Fruit fly (Drosophila melanogaster) whole organism, embryonic: ENCODE results near the gene flr.
A peak's percentile ranks its signal among the peaks of the same experiment; 100 is the strongest.

Experiments
- Bgb ChIP-seq: fragments of 200-800 bp; sonication (Bioruptor generic); IDR thresholded peaks from 2 replicates; pipeline ENCODE4 v1.3.6; 2022; ENCODE audit warnings: missing biosample characterization, missing genetic modification characterization; ENCODE audit not compliant: partially characterized antibody
- CG10431 ChIP-seq: fragments of 200-800 bp; sonication (Bioruptor generic); optimal IDR thresholded peaks from 3 replicates; lab custom pipeline; 2018; ENCODE audit warnings: missing biosample characterization, mild to moderate bottlenecking, missing genetic modification characterization
- CG13296 ChIP-seq: fragments of 200-800 bp; sonication (Bioruptor generic); optimal IDR thresholded peaks from 3 replicates; lab custom pipeline; 2018; ENCODE audit warnings: missing biosample characterization, mild to moderate bottlenecking, missing genetic modification characterization
- CG14710 ChIP-seq: fragments of 200-800 bp; sonication (Bioruptor generic); optimal IDR thresholded peaks from 3 replicates; lab custom pipeline; 2019; ENCODE audit warnings: missing biosample characterization, mild to moderate bottlenecking, missing genetic modification characterization, moderate library complexity
- CG15073 ChIP-seq: fragments of 200-800 bp; sonication (Bioruptor generic); optimal IDR thresholded peaks from 2 replicates; lab custom pipeline; 2016; ENCODE audit warnings: missing biosample characterization, missing genetic modification characterization
- CG16813 ChIP-seq: fragments of 200-800 bp; sonication (Bioruptor generic); IDR thresholded peaks from 3 replicates; pipeline ENCODE4 v1.3.6; 2022; ENCODE audit warnings: missing biosample characterization, missing genetic modification characterization; ENCODE audit not compliant: partially characterized antibody
- CG18764 ChIP-seq: fragments of 200-800 bp; sonication (Bioruptor generic); optimal IDR thresholded peaks from 3 replicates; lab custom pipeline; 2016; ENCODE audit warnings: missing biosample characterization, missing genetic modification characterization
- CG2889 ChIP-seq: fragments of 200-800 bp; sonication (Bioruptor generic); IDR thresholded peaks from 3 replicates; pipeline ENCODE4 v1.3.6; 2022; ENCODE audit warnings: missing biosample characterization, missing genetic modification characterization
- CG30431 ChIP-seq: fragments of 200-800 bp; sonication (Bioruptor generic); optimal IDR thresholded peaks from 2 replicates; lab custom pipeline; 2017; ENCODE audit warnings: missing biosample characterization, missing genetic modification characterization
- CG4282 ChIP-seq: fragments of 200-800 bp; sonication (Bioruptor generic); optimal IDR thresholded peaks from 2 replicates; lab custom pipeline; 2016; ENCODE audit warnings: missing biosample characterization, missing genetic modification characterization
- CG4424 ChIP-seq: fragments of 200-800 bp; sonication (Bioruptor generic); optimal IDR thresholded peaks from 3 replicates; lab custom pipeline; 2016; ENCODE audit warnings: missing biosample characterization, missing genetic modification characterization
- CG5953 ChIP-seq: fragments of 200-800 bp; sonication (Bioruptor generic); IDR thresholded peaks from 2 replicates; pipeline ENCODE4 v1.3.6; 2022; ENCODE audit warnings: missing biosample characterization, missing genetic modification characterization
- CG7786 ChIP-seq: fragments of 200-800 bp; sonication (Bioruptor generic); optimal IDR thresholded peaks from 2 replicates; lab custom pipeline; 2016; ENCODE audit warnings: missing biosample characterization, missing genetic modification characterization
- CG7987 ChIP-seq: fragments of 200-800 bp; sonication (Bioruptor generic); optimal IDR thresholded peaks from 2 replicates; lab custom pipeline; 2018; ENCODE audit warnings: missing biosample characterization, mild to moderate bottlenecking, missing genetic modification characterization, moderate library complexity
- CG8281 ChIP-seq: fragments of 200-800 bp; sonication (Bioruptor generic); optimal IDR thresholded peaks from 2 replicates; lab custom pipeline; 2018; ENCODE audit warnings: missing biosample characterization, mild to moderate bottlenecking, missing genetic modification characterization, moderate library complexity
- CG8388 ChIP-seq: fragments of 200-800 bp; sonication (Bioruptor generic); optimal IDR thresholded peaks from 2 replicates; lab custom pipeline; 2019; ENCODE audit warnings: missing biosample characterization, mild to moderate bottlenecking, missing genetic modification characterization, moderate library complexity
- CG8924 ChIP-seq: fragments of 200-800 bp; optimal IDR thresholded peaks from 3 replicates; lab custom pipeline; 2019; ENCODE audit warnings: missing biosample characterization, mild to moderate bottlenecking, missing genetic modification characterization, moderate library complexity
- CG9932 ChIP-seq: fragments of 200-800 bp; sonication (Bioruptor generic); IDR thresholded peaks from 2 replicates; pipeline ENCODE4 v1.3.6; 2022; ENCODE audit warnings: missing biosample characterization, missing genetic modification characterization
- D ChIP-seq, 2 experiments: fragments of 200-800 bp in 1 of 2; fragments of >200 bp in 1 of 2; sonication (Bioruptor generic) in 1 of 2; optimal IDR thresholded peaks; 2 replicates in 1 of 2; 3 replicates in 1 of 2; lab custom pipeline; 2017; ENCODE audit warnings: mild to moderate bottlenecking in 1 of 2, missing biosample characterization in 1 of 2, missing genetic modification characterization in 1 of 2, missing genetic modification reagents in 1 of 2
- D19A ChIP-seq: fragments of 200-800 bp; optimal IDR thresholded peaks from 3 replicates; lab custom pipeline; 2019; ENCODE audit warnings: missing biosample characterization, mild to moderate bottlenecking, missing genetic modification characterization, moderate library complexity
- Deaf1 ChIP-seq: fragments of 200-800 bp; optimal IDR thresholded peaks from 3 replicates; lab custom pipeline; 2019; ENCODE audit warnings: missing biosample characterization, mild to moderate bottlenecking, missing genetic modification characterization, moderate library complexity
- Dip2 ChIP-seq: fragments of 200-800 bp; sonication (Bioruptor generic); IDR thresholded peaks from 2 replicates; pipeline ENCODE4 v1.3.6; 2022; ENCODE audit warnings: missing biosample characterization, missing genetic modification characterization
- Doc3 ChIP-seq: fragments of 200-800 bp; sonication (Bioruptor generic); IDR thresholded peaks from 3 replicates; pipeline ENCODE4 v1.3.6; 2022; ENCODE audit warnings: missing biosample characterization, missing genetic modification characterization; ENCODE audit not compliant: partially characterized antibody
- Ets97D ChIP-seq: fragments of 200-800 bp; sonication (Bioruptor generic); optimal IDR thresholded peaks from 3 replicates; lab custom pipeline; 2016; ENCODE audit warnings: missing biosample characterization, missing genetic modification characterization
- Gug ChIP-seq: fragments of 200-800 bp; sonication (Bioruptor generic); IDR thresholded peaks from 4 replicates; pipeline ENCODE4 v1.3.6; 2022; ENCODE audit warnings: missing biosample characterization, missing genetic modification characterization
- Hsf ChIP-seq: fragments of 200-800 bp; sonication (Bioruptor generic); optimal IDR thresholded peaks from 3 replicates; lab custom pipeline; 2016; ENCODE audit warnings: missing biosample characterization, missing genetic modification characterization
- Meics ChIP-seq: fragments of 200-800 bp; sonication (Bioruptor generic); optimal IDR thresholded peaks from 2 replicates; lab custom pipeline; 2017; ENCODE audit warnings: missing biosample characterization, mild to moderate bottlenecking, missing genetic modification characterization
- Mrtf ChIP-seq: fragments of 200-800 bp; sonication (Bioruptor generic); IDR thresholded peaks from 3 replicates; pipeline ENCODE4 v1.3.6; 2022; ENCODE audit warnings: missing biosample characterization, missing genetic modification characterization
- Optix ChIP-seq: fragments of 200-800 bp; sonication (Bioruptor generic); IDR thresholded peaks from 3 replicates; pipeline ENCODE4 v1.3.6; 2022; ENCODE audit warnings: missing biosample characterization, missing genetic modification characterization
- Pdp1 ChIP-seq, 2 experiments: fragments of 200-800 bp; sonication (Bioruptor generic); optimal IDR thresholded peaks; 3 replicates each; lab custom pipeline; 2016; ENCODE audit warnings: missing biosample characterization in 2 of 2, missing genetic modification characterization in 2 of 2, mild to moderate bottlenecking in 1 of 2, moderate library complexity in 1 of 2
- Poxn ChIP-seq: fragments of 200-800 bp; sonication (Bioruptor generic); IDR thresholded peaks from 2 replicates; pipeline ENCODE4 v1.3.6; 2022; ENCODE audit warnings: missing biosample characterization, missing genetic modification characterization
- Taf1 ChIP-seq: fragments of 200-800 bp; sonication (Bioruptor generic); IDR thresholded peaks from 2 replicates; pipeline ENCODE4 v1.3.6; 2022; ENCODE audit warnings: missing biosample characterization, missing genetic modification characterization
- ap ChIP-seq: fragments of 200-800 bp; sonication (Bioruptor generic); IDR thresholded peaks from 2 replicates; pipeline ENCODE4 v1.3.6; 2022; ENCODE audit warnings: missing biosample characterization, missing genetic modification characterization
- az2 ChIP-seq: fragments of 200-800 bp; sonication (Bioruptor generic); optimal IDR thresholded peaks from 3 replicates; lab custom pipeline; 2016; ENCODE audit warnings: missing biosample characterization, missing genetic modification characterization
- br ChIP-seq: fragments of >200 bp; optimal IDR thresholded peaks from 2 replicates; lab custom pipeline; 2017
- cad ChIP-seq: fragments of >200 bp; optimal IDR thresholded peaks from 2 replicates; lab custom pipeline; 2017; ENCODE audit warnings: missing biosample characterization, missing genetic modification characterization
- cato ChIP-seq: fragments of 200-800 bp; sonication (Bioruptor generic); optimal IDR thresholded peaks from 2 replicates; lab custom pipeline; 2016; ENCODE audit warnings: missing biosample characterization, missing genetic modification characterization, borderline replicate concordance
- cg ChIP-seq: fragments of 200-800 bp; sonication (Bioruptor generic); optimal IDR thresholded peaks from 3 replicates; lab custom pipeline; 2019; ENCODE audit warnings: missing biosample characterization, mild to moderate bottlenecking, missing genetic modification characterization, moderate library complexity
- dysf ChIP-seq: fragments of 200-800 bp; sonication (Bioruptor generic); IDR thresholded peaks from 3 replicates; pipeline ENCODE4 v1.3.6; 2022; ENCODE audit warnings: missing biosample characterization, missing genetic modification characterization
- fru ChIP-seq: fragments of >200 bp; optimal IDR thresholded peaks from 2 replicates; lab custom pipeline; 2017
- gt ChIP-seq: fragments of 200-800 bp; sonication (Bioruptor generic); IDR thresholded peaks from 2 replicates; pipeline ENCODE4 v1.3.6; 2022; ENCODE audit warnings: missing biosample characterization, missing genetic modification characterization
- insv ChIP-seq, 2 experiments: fragments of 200-800 bp; sonication (Bioruptor generic); optimal IDR thresholded peaks; 3 replicates each; lab custom pipeline; 2016 to 2018; ENCODE audit warnings: missing biosample characterization in 2 of 2, missing genetic modification characterization in 2 of 2
- mam ChIP-seq: fragments of 200-800 bp; sonication (Bioruptor generic); optimal IDR thresholded peaks from 3 replicates; lab custom pipeline; 2016; ENCODE audit warnings: missing biosample characterization, missing genetic modification characterization
- oc ChIP-seq: fragments of 200-800 bp; sonication (Bioruptor generic); optimal IDR thresholded peaks from 2 replicates; lab custom pipeline; 2018; ENCODE audit warnings: missing biosample characterization, mild to moderate bottlenecking, missing genetic modification characterization, moderate library complexity
- pan ChIP-seq, 4 experiments: fragments of >200 bp in 3 of 4; fragments of 200-800 bp in 1 of 4; sonication (Bioruptor generic) in 1 of 4; optimal IDR thresholded peaks in 3 of 4; IDR thresholded peaks in 1 of 4; 2 replicates each; pipeline versions ENCODE4 v1.3.6 to Lab custom; 2017 to 2022; ENCODE audit warnings: missing biosample characterization in 2 of 4, missing genetic modification characterization in 2 of 4, mixed read lengths in 1 of 4
- pfk ChIP-seq: fragments of 200-800 bp; sonication (Bioruptor generic); optimal IDR thresholded peaks from 2 replicates; lab custom pipeline; 2018; ENCODE audit warnings: missing biosample characterization, mild to moderate bottlenecking, missing genetic modification characterization, moderate library complexity
- psq ChIP-seq: fragments of 200-800 bp; sonication (Bioruptor generic); optimal IDR thresholded peaks from 2 replicates; lab custom pipeline; 2017; ENCODE audit warnings: missing biosample characterization, missing genetic modification characterization
- row ChIP-seq: fragments of 200-800 bp; sonication (Bioruptor generic); IDR thresholded peaks from 3 replicates; pipeline ENCODE4 v1.3.6; 2022; ENCODE audit warnings: missing biosample characterization, missing genetic modification characterization
- sima ChIP-seq: fragments of 200-800 bp; sonication (Bioruptor generic); optimal IDR thresholded peaks from 2 replicates; lab custom pipeline; 2016; ENCODE audit warnings: missing biosample characterization, missing genetic modification characterization
- sqz ChIP-seq: fragments of 200-800 bp; sonication (Bioruptor generic); optimal IDR thresholded peaks from 3 replicates; lab custom pipeline; 2018; ENCODE audit warnings: missing biosample characterization, mild to moderate bottlenecking, missing genetic modification characterization

flr gene

DNA sequence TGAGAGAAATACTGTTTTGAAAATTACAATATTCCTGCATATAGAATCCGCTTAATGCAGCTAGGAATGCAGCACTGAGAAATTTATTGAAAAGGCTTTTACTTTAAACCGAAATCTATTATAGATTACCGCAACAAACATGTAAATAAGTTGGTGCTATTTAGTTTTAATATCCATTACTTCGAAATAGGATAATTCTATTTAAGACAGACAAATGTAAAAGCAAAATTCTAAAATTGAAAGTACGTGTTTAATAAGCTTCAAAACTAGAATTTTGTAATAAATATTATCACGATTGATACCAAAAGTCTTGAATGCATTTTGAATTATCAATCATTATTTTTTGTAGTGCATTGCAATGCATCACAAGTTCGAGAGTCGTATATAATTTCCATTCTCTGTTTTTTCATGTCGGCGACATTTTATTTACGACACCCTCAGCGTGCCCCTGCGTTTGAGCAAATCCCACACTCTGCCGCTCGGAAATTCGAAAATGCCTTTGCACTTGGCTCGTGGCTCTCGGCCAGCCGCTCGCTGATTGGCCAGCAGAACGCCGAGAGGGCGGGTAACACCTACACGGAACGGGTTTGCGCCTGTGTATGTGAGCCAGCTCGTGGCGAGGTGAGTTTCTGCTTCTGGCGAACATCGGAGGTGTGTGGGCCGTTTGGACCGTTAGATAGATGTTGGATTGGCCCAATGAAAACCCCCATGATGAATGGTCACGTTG lies 9.3 kb upstream of the flr start (continued):
- TF ChIP-seq CG8281 (tag; lab: Kevin White, UChicago) = no peak
- no peak for TF ChIP-seq pan (optimal IDR thresholded peaks at IDR 0.05; lab: Kevin White, UChicago)
- TF ChIP-seq pan (GFP tag; optimal IDR thresholded peaks at IDR 0.05 in 1 of 2, IDR thresholded peaks at IDR 0.05 in 1 of 2) = peak in 1 of 2 experiments; percentile 16
- no peak for TF ChIP-seq Ets97D (GFP tag; lab: Kevin White, UChicago)
- TF ChIP-seq sqz (GFP tag; lab: Kevin White, UChicago) = no peak
- no peak for TF ChIP-seq CG2889 (GFP tag; lab: Robert Waterston, UW)
- peak; percentile 57 for TF ChIP-seq cad (GFP tag; lab: Kevin White, UChicago)
- TF ChIP-seq br (lab: Kevin White, UChicago) = no peak
- peak; percentile 46 for TF ChIP-seq D19A (tag; lab: Kevin White, UChicago)
- TF ChIP-seq Poxn = no peak
- no peak for TF ChIP-seq CG10431 (GFP tag; lab: Kevin White, UChicago)
- TF ChIP-seq gt (GFP tag; lab: Robert Waterston, UW) = no peak
- TF ChIP-seq CG9932 (GFP tag; lab: Robert Waterston, UW) = no peak
- TF ChIP-seq CG4424 (GFP tag; lab: Kevin White, UChicago) = peak; percentile 10
- TF ChIP-seq CG13296 (GFP tag; lab: Kevin White, UChicago) = no peak
- peak; percentile 89 for TF ChIP-seq Deaf1 (tag; lab: Kevin White, UChicago)
- TF ChIP-seq pfk = no peak
- no peak for TF ChIP-seq Taf1 (GFP tag; lab: Robert Waterston, UW)
- no peak for TF ChIP-seq az2 (GFP tag; lab: Kevin White, UChicago)
- TF ChIP-seq row (GFP tag; lab: Robert Waterston, UW) = no peak
- no peak for TF ChIP-seq CG16813 (GFP tag; lab: Robert Waterston, UW)
- no peak for TF ChIP-seq CG18764 (GFP tag; lab: Kevin White, UChicago)
- TF ChIP-seq dysf = no peak
- TF ChIP-seq Bgb (GFP tag; lab: Robert Waterston, UW) = no peak
- no peak for TF ChIP-seq CG7987 (GFP tag; lab: Kevin White, UChicago)
- no peak for TF ChIP-seq CG15073
- no peak for TF ChIP-seq Doc3 (GFP tag; lab: Robert Waterston, UW)
- no peak for TF ChIP-seq ap (GFP tag; lab: Robert Waterston, UW)
- TF ChIP-seq Meics (GFP tag; lab: Kevin White, UChicago) = no peak
- no peak; the same call in 3 of the 4 replicates for TF ChIP-seq Gug
- TF ChIP-seq Dip2 = no peak
- TF ChIP-seq sima (GFP tag; lab: Kevin White, UChicago) = no peak
- no peak for TF ChIP-seq Hsf (GFP tag; lab: Kevin White, UChicago)
- TF ChIP-seq CG30431 (GFP tag; lab: Kevin White, UChicago) = no peak
- peak; percentile 34 for TF ChIP-seq CG8924 (tag; lab: Kevin White, UChicago)
- TF ChIP-seq CG8388 (GFP tag; lab: Kevin White, UChicago) = peak; percentile 33
- no peak for TF ChIP-seq Mrtf (GFP tag; lab: Robert Waterston, UW)
- TF ChIP-seq oc (tag; lab: Kevin White, UChicago) = no peak
- TF ChIP-seq cato (GFP tag; lab: Kevin White, UChicago) = no peak
- no peak for TF ChIP-seq mam
- no peak for TF ChIP-seq D (optimal IDR thresholded peaks at IDR 0.05; lab: Kevin White, UChicago)
- TF ChIP-seq D (GFP tag; optimal IDR thresholded peaks at IDR 0.05; lab: Kevin White, UChicago) = peak; percentile 64
- peak; percentile 81 for TF ChIP-seq cg (GFP tag; lab: Kevin White, UChicago)
- no peak for TF ChIP-seq CG7786
- TF ChIP-seq Optix = no peak
- no peak for TF ChIP-seq CG4282 (GFP tag; lab: Kevin White, UChicago)
- TF ChIP-seq CG14710 (tag; lab: Kevin White, UChicago) = peak; percentile 76
- no peak for TF ChIP-seq insv (GFP tag; optimal IDR thresholded peaks at IDR 0.05; lab: Kevin White, UChicago)
- TF ChIP-seq CG5953 (GFP tag; lab: Robert Waterston, UW) = no peak
- TF ChIP-seq fru (lab: Kevin White, UChicago) = no peak
- no peak for TF ChIP-seq psq (GFP tag; lab: Kevin White, UChicago)
- no peak for TF ChIP-seq Pdp1 (GFP tag; optimal IDR thresholded peaks at IDR 0.05; lab: Kevin White, UChicago)
